Worm (Caenorhabditis elegans): ENCODE results near the gene ZC190.2.

- TF ChIP-seq ama-1 (optimal IDR thresholded peaks at IDR 0.05): no peak
- TF ChIP-seq flt-1 (GFP tag; IDR thresholded peaks at IDR 0.05): no peak
- no peak for TF ChIP-seq scrt-1 (GFP tag; IDR thresholded peaks at IDR 0.05)
- no peak for TF ChIP-seq ceh-36 (tag; optimal IDR thresholded peaks at IDR 0.05)
Measured at ce11 chrV:8653080-8653821, 27.9 kb upstream of the ZC190.2 start.

Data from whole organism, early embryonic.